Worm (Caenorhabditis elegans): ENCODE measurements around the gene srw-100.

DNA sequence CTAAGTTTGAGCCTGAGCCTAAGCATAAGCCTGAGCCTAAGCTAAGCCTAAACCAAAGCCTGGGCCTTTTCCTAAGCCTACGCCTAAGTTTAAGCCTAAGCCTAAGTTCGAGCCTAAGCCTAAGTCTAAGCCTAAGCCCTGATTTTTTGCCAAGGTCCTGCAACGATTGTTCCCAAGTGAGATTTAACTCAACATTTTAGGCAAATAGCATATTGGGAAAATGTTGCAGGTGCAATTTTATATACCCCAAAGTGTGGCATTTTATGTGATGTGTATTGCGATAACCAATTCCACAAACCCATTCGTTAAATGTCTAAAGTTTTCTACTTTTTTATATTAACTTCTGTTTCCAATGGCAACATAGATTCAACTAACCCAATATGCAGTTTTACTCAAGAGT lies 48.7 kb upstream of the srw-100 start, which contains the start of gene irld-40:
- TF ChIP-seq cog-1 (tag; optimal IDR thresholded peaks at IDR 0.05) (no peak), med-1 (GFP tag; optimal IDR thresholded peaks at IDR 0.05; ENCODE audit: insufficient read depth) (no peak)

Measured in whole organism, midembryonic.